Worm (Caenorhabditis elegans) whole organism, late embryonic: ENCODE results near the gene srw-69.

Experiments
- K09A11.1 ChIP-seq: sonication (generic microtip); optimal IDR thresholded peaks from 2 replicates; lab custom pipeline; 2017; ENCODE audit warnings: antibody characterized with exemption, mild to moderate bottlenecking, missing genetic modification characterization, missing compliant biosample characterization; ENCODE audit not compliant: insufficient read depth
- T23F11.4 ChIP-seq: fragments of 200-800 bp; sonication (Bioruptor generic); optimal IDR thresholded peaks from 2 replicates; lab custom pipeline; 2018; ENCODE audit warnings: mild to moderate bottlenecking, missing genetic modification characterization, missing compliant biosample characterization
- ama-1 ChIP-seq: fragments of 150-350 bp; optimal IDR thresholded peaks from 2 replicates; lab custom pipeline; 2014
- ceh-9 ChIP-seq: sonication (generic microtip); optimal IDR thresholded peaks from 2 replicates; lab custom pipeline; 2016; ENCODE audit warnings: mild to moderate bottlenecking, missing genetic modification characterization, inconsistent platforms, missing compliant biosample characterization
- che-1 ChIP-seq: sonication (generic microtip); optimal IDR thresholded peaks from 2 replicates; lab custom pipeline; 2016; ENCODE audit warnings: mild to moderate bottlenecking, missing genetic modification characterization, missing compliant biosample characterization
- dve-1 ChIP-seq: sonication (generic microtip); optimal IDR thresholded peaks from 2 replicates; lab custom pipeline; 2017; ENCODE audit warnings: antibody characterized with exemption, mild to moderate bottlenecking, missing genetic modification characterization, missing compliant biosample characterization
- elt-2 ChIP-seq: sonication (generic microtip); optimal IDR thresholded peaks from 2 replicates; lab custom pipeline; 2016; ENCODE audit warnings: missing genetic modification reagents, missing genetic modification characterization, missing compliant biosample characterization
- elt-4 ChIP-seq: sonication (generic microtip); optimal IDR thresholded peaks from 2 replicates; lab custom pipeline; 2016; ENCODE audit warnings: missing genetic modification characterization, missing compliant biosample characterization
- nhr-11 ChIP-seq: fragments of 150-350 bp; optimal IDR thresholded peaks from 2 replicates; lab custom pipeline; 2014; ENCODE audit warnings: missing biosample characterization, missing genetic modification characterization
- pat-9 ChIP-seq: fragments of 200-800 bp; sonication (Bioruptor generic); optimal IDR thresholded peaks from 2 replicates; lab custom pipeline; 2018; ENCODE audit warnings: mild to moderate bottlenecking, missing genetic modification characterization, moderate library complexity, missing compliant biosample characterization
- pha-2 ChIP-seq: sonication (generic microtip); optimal IDR thresholded peaks from 2 replicates; lab custom pipeline; 2017; ENCODE audit warnings: mild to moderate bottlenecking, missing genetic modification characterization, missing compliant biosample characterization
- pha-4 ChIP-seq: fragments of 150-350 bp; optimal IDR thresholded peaks from 2 replicates; lab custom pipeline; 2018; ENCODE audit warnings: missing biosample characterization, missing genetic modification reagents, missing genetic modification characterization
- tbx-2 ChIP-seq: sonication (generic microtip); optimal IDR thresholded peaks from 2 replicates; lab custom pipeline; 2016; ENCODE audit warnings: missing genetic modification characterization, missing compliant biosample characterization
- ztf-16 ChIP-seq: sonication (generic microtip); optimal IDR thresholded peaks from 2 replicates; lab custom pipeline; 2017; ENCODE audit warnings: missing genetic modification characterization, missing compliant biosample characterization

ce11 chrV:7381008-7381407 lies 47.8 kb downstream of the srw-69 start, which contains the start of gene C03G6.17:
- TF ChIP-seq tbx-2 (no peak), nhr-11 (no peak), che-1 (tag; lab: Kevin White, UChicago) (no peak), elt-4 (no peak), ztf-16 (tag; lab: Kevin White, UChicago) (no peak), ama-1 (lab: Kevin White, UChicago) (no peak), pha-4 (tag; lab: Kevin White, UChicago) (no peak), elt-2 (tag; lab: Kevin White, UChicago) (no peak), dve-1 (no peak), pha-2 (tag; lab: Kevin White, UChicago) (no peak), ceh-9 (tag; lab: Kevin White, UChicago) (no peak), T23F11.4 (GFP tag; lab: Kevin White, UChicago) (no peak), pat-9 (no peak), K09A11.1 (tag; lab: Kevin White, UChicago) (no peak)
